Worm (Caenorhabditis elegans) whole organism, L4/young adult: ENCODE results near the gene C49C8.3.
A peak's percentile ranks its signal among the peaks of the same experiment; 100 is the strongest.

ENCODE experiments used
- W03F9.2 ChIP-seq: fragments of 150-350 bp; optimal IDR thresholded peaks from 2 replicates; lab custom pipeline; 2014; ENCODE audit warnings: missing biosample characterization, missing genetic modification characterization
- dao-5 ChIP-seq: sonication (generic microtip); optimal IDR thresholded peaks from 2 replicates; lab custom pipeline; 2016; ENCODE audit warnings: missing genotype, missing genetic modification characterization, moderate library complexity, missing compliant biosample characterization
- him-1 ChIP-seq: sonication (generic microtip); optimal IDR thresholded peaks from 2 replicates; lab custom pipeline; 2016; ENCODE audit warnings: missing genotype, missing genetic modification reagents, missing genetic modification characterization, missing compliant biosample characterization

C49C8.3 gene

DNA sequence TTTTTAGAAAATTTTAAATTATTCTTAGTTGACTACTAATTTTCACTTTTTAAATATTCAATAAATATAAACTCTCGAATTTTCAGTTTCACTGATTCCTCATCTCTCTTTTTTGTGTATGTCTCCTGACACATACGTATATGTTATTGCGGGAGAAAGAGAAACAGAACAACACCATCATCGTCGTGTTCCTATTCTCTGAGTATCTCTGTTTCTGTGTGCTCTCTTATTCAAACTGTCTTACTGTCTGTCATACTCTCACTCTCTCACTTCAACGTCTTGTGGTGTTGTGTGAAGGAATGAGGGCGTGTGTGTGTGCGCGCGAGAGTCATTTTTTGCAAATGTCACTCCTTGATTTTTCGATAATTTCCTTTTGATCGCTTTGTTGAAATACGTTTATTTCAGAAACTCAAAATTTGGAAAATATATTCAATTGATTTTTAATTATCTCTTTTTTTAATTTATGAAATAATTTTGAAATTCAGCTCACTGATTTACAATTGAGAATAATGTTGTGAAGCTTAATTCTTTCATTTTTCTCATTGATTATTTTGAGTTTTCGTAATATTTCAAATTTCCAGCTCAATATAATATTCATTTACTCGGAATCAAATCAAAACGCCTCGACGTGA, 24.3 kb upstream of the C49C8.3 start, which contains the start of gene lin-49:
Gene lin-49, plus strand, starts transcription at position 582 of the 632 bp plus-strand sequence.
- no peak for TF ChIP-seq him-1 (tag; lab: Kevin White, UChicago)
- TF ChIP-seq W03F9.2 (tag; lab: Kevin White, UChicago): peak; percentile 61

DNA sequence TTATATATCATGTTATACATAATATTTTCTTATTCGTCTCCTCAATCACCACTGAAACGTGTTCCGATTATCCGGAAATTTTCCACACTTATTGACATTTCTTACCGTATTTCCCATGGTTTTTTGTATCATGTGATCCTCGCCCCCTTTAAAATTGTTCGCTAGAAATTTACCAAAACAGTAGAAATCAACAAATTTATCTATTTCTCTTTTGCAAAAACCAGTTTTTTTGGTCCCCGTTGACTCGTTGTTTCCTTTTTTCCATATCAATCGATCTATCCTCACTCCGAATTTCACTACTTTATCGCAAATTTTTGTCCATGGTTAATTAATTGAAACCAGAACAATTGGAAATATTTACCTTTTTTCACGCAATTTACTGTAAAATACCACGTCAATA, 18.8 kb upstream of the C49C8.3 start:
- TF ChIP-seq dao-5 (tag; lab: Kevin White, UChicago) (no peak), W03F9.2 (tag; lab: Kevin White, UChicago) (no peak), him-1 (tag; lab: Kevin White, UChicago) (no peak)

DNA sequence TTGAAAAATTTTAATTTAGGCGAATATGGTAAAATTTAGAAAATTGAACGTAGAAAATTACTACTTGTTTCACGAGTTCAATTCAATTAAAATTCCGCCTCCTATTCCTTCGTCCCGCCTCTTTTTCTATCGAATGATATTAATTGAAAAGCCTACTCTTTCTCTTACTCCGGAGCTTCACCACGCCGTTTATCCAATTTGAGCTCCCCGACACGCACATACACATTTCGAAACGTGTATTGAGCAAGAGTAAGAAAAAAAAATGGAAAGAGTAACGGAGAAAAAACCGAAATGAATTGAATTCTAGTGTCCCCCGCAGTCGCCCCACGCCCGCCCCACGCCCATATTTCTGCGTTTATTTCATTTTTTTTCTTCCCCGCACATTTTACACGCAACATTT, 18.2 kb upstream of the C49C8.3 start:
- TF ChIP-seq dao-5 (tag; lab: Kevin White, UChicago): no peak
- TF ChIP-seq him-1 (tag; lab: Kevin White, UChicago): no peak
- TF ChIP-seq W03F9.2 (tag; lab: Kevin White, UChicago): no peak

DNA sequence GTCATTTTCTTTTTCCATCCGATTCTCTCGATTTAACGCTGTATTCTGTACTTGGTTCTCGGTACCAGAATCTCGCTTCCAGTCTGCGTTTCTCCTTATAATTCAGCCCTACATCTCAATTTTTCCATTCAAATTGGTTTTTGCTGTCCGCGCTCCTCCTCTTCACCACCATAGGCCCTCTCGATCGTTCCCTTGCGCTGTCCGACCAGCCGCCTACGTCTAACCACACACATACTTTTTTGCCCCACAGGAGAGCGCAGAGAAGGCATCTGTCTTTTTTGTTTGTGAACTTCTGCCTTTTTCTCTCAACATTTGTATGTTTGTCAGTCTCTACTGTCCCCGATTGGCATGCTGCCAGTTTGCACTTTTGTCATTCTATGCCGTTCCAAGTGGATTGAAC, 17.2 kb upstream of the C49C8.3 start, which contains the start of gene F42A9.11:
Gene F42A9.11, plus strand, starts transcription at position 310 of the 400 bp plus-strand sequence.
- TF ChIP-seq W03F9.2 (tag; lab: Kevin White, UChicago) (no peak), dao-5 (tag; lab: Kevin White, UChicago) (no peak), him-1 (tag; lab: Kevin White, UChicago) (no peak)

DNA sequence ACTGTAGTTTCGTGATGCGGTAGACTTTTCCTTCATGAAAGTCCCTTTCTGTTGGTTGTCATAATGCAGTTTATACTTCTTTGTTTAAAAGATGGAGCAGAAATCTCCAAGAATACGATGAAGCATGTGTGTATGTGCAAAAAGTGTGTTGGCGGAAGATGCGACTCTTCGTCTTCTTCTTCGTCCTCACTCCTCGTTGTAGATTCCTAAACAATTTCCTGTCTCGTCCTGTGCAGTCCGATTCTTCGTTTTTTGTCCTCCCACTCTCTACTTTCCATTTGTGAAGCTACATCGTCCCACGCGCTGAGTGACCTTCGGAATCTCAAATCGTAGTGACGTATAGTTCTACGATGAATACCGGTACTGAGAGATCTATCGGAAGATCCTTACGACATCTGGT, 16.3 kb upstream of the C49C8.3 start:
- TF ChIP-seq W03F9.2 (tag; lab: Kevin White, UChicago) (no peak), him-1 (tag; lab: Kevin White, UChicago) (no peak), dao-5 (tag; lab: Kevin White, UChicago) (no peak)

DNA sequence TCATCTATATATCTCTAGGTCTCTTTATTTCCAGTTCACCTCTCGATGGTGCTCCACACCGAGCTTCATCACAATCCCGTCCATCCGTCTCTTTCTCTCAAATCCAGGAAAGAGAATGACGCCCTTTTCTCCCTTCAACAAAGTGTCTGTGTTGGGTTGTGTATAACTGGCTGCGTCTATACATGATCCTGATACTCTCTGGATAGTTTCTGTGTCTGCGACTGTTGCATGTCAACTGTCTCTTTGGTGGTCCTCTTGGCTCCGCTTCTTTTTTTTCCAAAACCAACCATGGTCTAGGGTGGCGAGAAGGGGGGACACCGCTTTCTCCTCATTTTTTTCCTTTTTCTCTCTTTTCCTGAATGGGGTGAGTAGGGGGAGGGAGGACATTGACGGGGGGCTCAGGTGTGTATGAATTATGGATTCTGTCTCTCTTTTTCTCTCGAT, 14.9 kb upstream of the C49C8.3 start:
- TF ChIP-seq W03F9.2 (tag; lab: Kevin White, UChicago) (no peak), dao-5 (tag; lab: Kevin White, UChicago) (no peak), him-1 (tag; lab: Kevin White, UChicago) (peak; percentile 67)

DNA sequence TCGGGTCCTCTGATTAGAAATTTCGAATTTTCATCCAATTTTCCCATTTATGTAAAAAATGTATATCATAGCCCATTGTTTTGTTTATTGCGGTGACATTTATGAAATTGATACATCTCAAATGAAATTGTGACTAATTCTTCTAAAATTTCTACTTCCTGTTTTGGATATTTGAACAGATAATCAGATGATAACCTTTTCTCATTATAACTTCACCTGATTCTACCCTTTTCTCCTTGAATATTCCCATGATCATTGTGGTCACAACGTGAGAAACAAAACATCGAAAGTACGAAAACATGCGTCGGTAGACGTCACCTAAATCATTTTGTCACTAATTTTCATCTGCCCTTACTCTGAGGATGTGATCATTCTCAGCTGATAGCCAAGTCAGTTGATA, 14.3 kb upstream of the C49C8.3 start:
- no peak for TF ChIP-seq him-1 (tag; lab: Kevin White, UChicago)
- TF ChIP-seq dao-5 (tag; lab: Kevin White, UChicago): no peak
- TF ChIP-seq W03F9.2 (tag; lab: Kevin White, UChicago): no peak

DNA sequence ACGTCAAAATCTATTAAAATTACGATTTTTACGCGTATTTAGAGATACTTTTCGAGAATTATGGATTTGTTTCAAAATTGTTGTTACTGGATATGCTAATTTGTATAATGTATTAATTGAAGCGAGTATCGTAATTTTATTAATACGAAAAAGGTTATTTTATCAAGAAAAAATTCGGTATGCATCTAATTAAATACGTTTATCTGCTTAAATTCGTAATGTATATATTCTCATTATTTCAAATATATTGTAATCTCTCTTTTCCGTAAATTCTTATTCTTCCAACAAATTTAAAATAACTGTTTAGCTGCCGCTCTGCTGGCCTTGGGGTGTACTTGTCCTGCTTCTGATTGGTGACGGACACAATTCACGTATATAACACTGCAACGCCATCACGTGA, 13.5 kb upstream of the C49C8.3 start, which contains the start of gene dgk-4:
Gene dgk-4, plus strand, starts transcription at position 301 of the 400 bp plus-strand sequence.
- no peak for TF ChIP-seq W03F9.2 (tag; lab: Kevin White, UChicago)
- no peak for TF ChIP-seq dao-5 (tag; lab: Kevin White, UChicago)
- no peak for TF ChIP-seq him-1 (tag; lab: Kevin White, UChicago)

DNA sequence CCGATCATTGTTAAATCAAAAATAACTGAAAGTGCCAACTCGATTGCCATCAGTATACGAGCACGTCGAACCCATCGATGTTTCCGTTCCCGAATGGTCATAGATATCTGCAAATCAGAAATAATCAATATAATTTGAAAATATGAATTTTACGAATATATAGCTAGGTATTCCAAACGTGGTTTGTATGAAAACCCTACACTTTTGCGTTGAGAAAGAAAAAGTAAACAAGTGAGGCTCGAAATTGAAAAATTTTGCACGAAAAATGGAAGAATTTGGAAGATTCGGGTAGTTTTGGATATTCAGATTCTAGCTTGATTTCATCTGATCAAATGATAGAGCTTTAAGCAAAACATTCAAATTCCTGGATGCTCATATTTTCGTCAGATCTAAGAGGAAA, 5.8 kb upstream of the C49C8.3 start, which contains the start of gene F42A9.9:
Gene F42A9.9, minus strand, starts transcription at position 101 of the 400 bp plus-strand sequence.
- TF ChIP-seq W03F9.2 (tag; lab: Kevin White, UChicago) (no peak), dao-5 (tag; lab: Kevin White, UChicago) (no peak), him-1 (tag; lab: Kevin White, UChicago) (no peak)

DNA sequence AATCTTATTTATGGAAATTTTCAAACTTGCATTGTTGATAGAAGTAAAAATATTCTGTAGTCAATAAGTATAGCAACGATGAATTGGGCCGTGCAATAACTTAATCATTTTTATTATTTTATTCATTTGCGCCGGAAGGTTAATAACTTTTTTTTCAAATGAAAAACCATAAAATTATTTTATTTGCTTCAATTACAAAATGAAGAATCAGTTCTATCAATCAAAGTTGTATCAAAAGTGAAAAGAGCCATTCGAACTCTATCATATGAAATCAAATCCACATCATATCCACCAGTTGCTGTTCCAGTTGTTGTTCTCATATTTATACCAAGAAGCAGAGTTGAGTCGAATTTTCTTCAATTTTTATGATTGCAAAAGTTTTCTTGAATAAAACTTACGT, 4.0 kb downstream of the C49C8.3 start, which contains the start of gene cyp-33E1:
Gene cyp-33E1, minus strand, starts transcription at position 101 of the 400 bp plus-strand sequence.
- no peak for TF ChIP-seq W03F9.2 (tag; lab: Kevin White, UChicago)
- no peak for TF ChIP-seq him-1 (tag; lab: Kevin White, UChicago)
- no peak for TF ChIP-seq dao-5 (tag; lab: Kevin White, UChicago)

DNA sequence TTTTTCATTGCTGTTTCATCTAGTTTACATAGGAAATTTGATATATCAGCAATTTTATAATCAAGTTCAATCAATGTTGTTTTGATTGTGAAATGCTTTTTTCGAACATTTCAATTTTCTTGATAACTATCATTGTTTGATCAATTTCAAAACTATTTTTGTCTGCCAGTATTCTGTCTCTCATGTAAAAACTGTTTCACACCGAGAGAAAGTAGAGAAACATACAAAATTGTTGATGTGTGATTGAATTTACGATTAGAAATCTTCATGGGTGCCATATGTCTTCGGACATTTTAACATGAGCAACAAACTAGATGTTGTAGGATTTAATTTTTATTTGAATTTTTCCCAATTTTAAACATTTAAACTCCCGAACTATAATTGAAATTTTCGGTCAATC, 6.2 kb downstream of the C49C8.3 start, which contains the start of gene C49C8.2:
Gene C49C8.2, plus strand, starts transcription at position 393 of the 400 bp plus-strand sequence.
- TF ChIP-seq him-1 (tag; lab: Kevin White, UChicago): no peak
- no peak for TF ChIP-seq W03F9.2 (tag; lab: Kevin White, UChicago)
- no peak for TF ChIP-seq dao-5 (tag; lab: Kevin White, UChicago)

DNA sequence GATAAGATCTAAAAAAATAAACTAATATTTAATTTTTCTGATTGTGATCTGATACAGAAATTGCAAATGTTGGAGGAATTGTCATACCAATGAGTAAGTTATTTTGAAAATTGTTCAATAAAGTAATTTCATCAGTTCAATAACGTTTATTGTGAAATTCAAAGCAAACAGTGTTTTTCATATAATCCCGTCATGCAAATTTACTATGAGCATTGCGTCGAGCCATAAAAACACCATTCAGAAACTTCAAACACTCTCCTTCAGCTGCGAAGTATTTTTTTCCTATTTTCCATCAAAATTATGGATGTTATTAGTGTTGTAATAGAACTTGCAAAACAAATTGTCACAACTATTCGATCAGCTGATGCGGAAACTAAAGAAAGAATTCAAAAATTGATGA, 7.3 kb downstream of the C49C8.3 start, which contains the start of gene C49C8.8:
Gene C49C8.8, plus strand, starts transcription at position 301 of the 400 bp plus-strand sequence.
- no peak for TF ChIP-seq him-1 (tag; lab: Kevin White, UChicago)
- TF ChIP-seq dao-5 (tag; lab: Kevin White, UChicago): no peak
- TF ChIP-seq W03F9.2 (tag; lab: Kevin White, UChicago): no peak

DNA sequence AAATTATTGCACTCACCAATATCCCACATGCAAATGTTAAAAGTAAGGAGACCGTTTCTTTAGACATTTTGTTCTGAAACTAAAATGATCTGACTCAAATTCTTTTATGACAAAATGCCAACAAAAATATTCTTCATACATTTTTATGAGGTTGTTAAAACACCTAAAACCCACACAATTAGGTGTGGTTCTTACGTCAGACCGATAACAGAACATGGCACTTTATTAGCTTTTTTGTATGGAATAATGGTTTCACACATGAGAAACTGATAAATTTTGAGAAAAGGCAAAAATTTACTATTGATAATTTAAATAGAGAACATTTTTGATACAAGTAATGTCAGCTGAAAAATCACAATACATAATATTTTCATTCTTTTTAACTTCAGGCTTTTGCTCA, 9.1 kb downstream of the C49C8.3 start, which contains the start of gene C49C8.5:
Gene C49C8.5, minus strand, starts transcription at position 73 of the 400 bp plus-strand sequence.
- TF ChIP-seq dao-5 (tag; lab: Kevin White, UChicago) (no peak), W03F9.2 (tag; lab: Kevin White, UChicago) (no peak), him-1 (tag; lab: Kevin White, UChicago) (no peak)
